Fruit fly (Drosophila melanogaster): ENCODE data around the gene Ttc30.

Ttc30 gene

dm6 chr2L:13073797-13074196 is 32.8 kb upstream of the Ttc30 start (continued):
- TF ChIP-seq ERR (GFP tag; optimal IDR thresholded peaks at IDR 0.05), result peak; percentile 11
- peak; percentile 45 for TF ChIP-seq CG10959 (GFP tag; IDR thresholded peaks at IDR 0.05)
- TF ChIP-seq fd3F (GFP tag; optimal IDR thresholded peaks at IDR 0.05), result no peak
- no peak for TF ChIP-seq jing (GFP tag; optimal IDR thresholded peaks at IDR 0.05)
- peak; percentile 32 for TF ChIP-seq repo (GFP tag; optimal IDR thresholded peaks at IDR 0.05)
- TF ChIP-seq CG13296 (GFP tag; optimal IDR thresholded peaks at IDR 0.05), result no peak
- peak; percentile 65; the same call in 2 of the 3 replicates for TF ChIP-seq CG11695 (GFP tag; IDR thresholded peaks at IDR 0.05)
- TF ChIP-seq Six4 (GFP tag; optimal IDR thresholded peaks at IDR 0.05), result peak; percentile 58
- TF ChIP-seq GATAe (GFP tag; conservative IDR thresholded peaks at IDR 0.05), result no peak
- TF ChIP-seq tgo (GFP tag; IDR thresholded peaks at IDR 0.05), result peak; percentile 70
- TF ChIP-seq CG34224 (GFP tag; IDR thresholded peaks at IDR 0.05; ENCODE audit: partially characterized antibody), result no peak
- no peak for TF ChIP-seq zen (tag; optimal IDR thresholded peaks at IDR 0.05)
- TF ChIP-seq mirr (GFP tag; optimal IDR thresholded peaks at IDR 0.05), result no peak
- TF ChIP-seq Sin3A (optimal IDR thresholded peaks at IDR 0.05), result no peak
- peak; percentile 32; the same call in 1 of the 3 replicates for TF ChIP-seq CG11560 (tag; IDR thresholded peaks at IDR 0.05)
- TF ChIP-seq ase (GFP tag; IDR thresholded peaks at IDR 0.05), result peak; percentile 57; the same call in 2 of the 3 replicates
- TF ChIP-seq odd (GFP tag; optimal IDR thresholded peaks at IDR 0.05), result peak; percentile 5
- TF ChIP-seq chn (GFP tag; optimal IDR thresholded peaks at IDR 0.05), result peak; percentile 59
- no peak for TF ChIP-seq grau (tag; optimal IDR thresholded peaks at IDR 0.05)
- peak; percentile 45 for TF ChIP-seq CG1602 (GFP tag; optimal IDR thresholded peaks at IDR 0.05)
- peak; percentile 56 for TF ChIP-seq CG10654 (GFP tag; optimal IDR thresholded peaks at IDR 0.05)
- no peak for TF ChIP-seq Elba2 (GFP tag; optimal IDR thresholded peaks at IDR 0.05)
- no peak for TF ChIP-seq Adf1 (GFP tag; IDR thresholded peaks at IDR 0.05)
- TF ChIP-seq CG2889 (GFP tag; IDR thresholded peaks at IDR 0.05), result no peak
- TF ChIP-seq CG2129 (GFP tag; IDR thresholded peaks at IDR 0.05; ENCODE audit: partially characterized antibody), result no peak
- TF ChIP-seq Vsx1 (GFP tag; optimal IDR thresholded peaks at IDR 0.05), result no peak
- peak; percentile 18 for TF ChIP-seq CG13775 (GFP tag; optimal IDR thresholded peaks at IDR 0.05)
- TF ChIP-seq Doc3 (GFP tag; IDR thresholded peaks at IDR 0.05; ENCODE audit: partially characterized antibody), result no peak
- TF ChIP-seq Dad (GFP tag; optimal IDR thresholded peaks at IDR 0.05), result no peak
- peak; percentile 6 for TF ChIP-seq CG18764 (GFP tag; optimal IDR thresholded peaks at IDR 0.05)
- peak; percentile 62 for TF ChIP-seq seq (GFP tag; IDR thresholded peaks at IDR 0.05)
- no peak for TF ChIP-seq BEAF-32 (GFP tag; optimal IDR thresholded peaks at IDR 0.05)
- no peak for TF ChIP-seq sc (optimal IDR thresholded peaks at IDR 0.05)
- TF ChIP-seq sc (GFP tag; optimal IDR thresholded peaks at IDR 0.05), result peak; percentile 49
- peak; percentile 72 for TF ChIP-seq CG32772 (GFP tag; IDR thresholded peaks at IDR 0.05)
- no peak for TF ChIP-seq HLH54F (GFP tag; optimal IDR thresholded peaks at IDR 0.05)
- no peak for TF ChIP-seq ftz-f1 (GFP tag; optimal IDR thresholded peaks at IDR 0.05)
- no peak for TF ChIP-seq CG5180 (GFP tag; optimal IDR thresholded peaks at IDR 0.05)
- TF ChIP-seq D19B (GFP tag; optimal IDR thresholded peaks at IDR 0.05), result no peak
- TF ChIP-seq CG12104 (GFP tag; optimal IDR thresholded peaks at IDR 0.05), result no peak
- TF ChIP-seq Lim3 (GFP tag; IDR thresholded peaks at IDR 0.05), result no peak
- no peak for TF ChIP-seq klu (GFP tag; IDR thresholded peaks at IDR 0.05)
- no peak for TF ChIP-seq disco-r (GFP tag; optimal IDR thresholded peaks at IDR 0.05)
- TF ChIP-seq ab (GFP tag; optimal IDR thresholded peaks at IDR 0.05), result no peak
- TF ChIP-seq pzg (GFP tag; optimal IDR thresholded peaks at IDR 0.05), result no peak
- 0 out of 3 replicates have a peak, but pooled peaks have one; percentile 44 for TF ChIP-seq Dbx (GFP tag; IDR thresholded peaks at IDR 0.05)
- no peak for TF ChIP-seq CG10274 (GFP tag; optimal IDR thresholded peaks at IDR 0.05)
- peak; percentile 66; the same call in 1 of the 2 replicates for TF ChIP-seq CG14667 (GFP tag; IDR thresholded peaks at IDR 0.05)
- no peak for TF ChIP-seq Trl (optimal IDR thresholded peaks at IDR 0.05)
- peak; percentile 14 for TF ChIP-seq Trl (GFP tag; optimal IDR thresholded peaks at IDR 0.05)
- TF ChIP-seq Dfd (GFP tag; optimal IDR thresholded peaks at IDR 0.05), result no peak
- TF ChIP-seq CG9727 (GFP tag; optimal IDR thresholded peaks at IDR 0.05), result peak; percentile 23
- no peak for TF ChIP-seq z (GFP tag; IDR thresholded peaks at IDR 0.05)

Measured in whole organism, embryonic.